Fruit fly (Drosophila melanogaster): ENCODE data around the gene CG9775.

dm6 chr3R:4640546-4641253, 938 bp downstream of the CG9775 start:
- TF ChIP-seq Sin3A (optimal IDR thresholded peaks at IDR 0.05) = no peak
- TF ChIP-seq psq (optimal IDR thresholded peaks at IDR 0.05) = no peak
- no peak for TF ChIP-seq h (optimal IDR thresholded peaks at IDR 0.05)
- TF ChIP-seq ttk (optimal IDR thresholded peaks at IDR 0.05) = no peak

Data from Kc167 (cell line).